Fruit fly (Drosophila melanogaster): ENCODE data around the gene CG6295.

Gene CG6295

dm6 chr3R:27002787-27003186, 4.1 kb downstream of the CG6295 start:
- TF ChIP-seq psq (optimal IDR thresholded peaks at IDR 0.05), result no peak
- no peak for TF ChIP-seq ttk (optimal IDR thresholded peaks at IDR 0.05)
- TF ChIP-seq Sin3A (optimal IDR thresholded peaks at IDR 0.05), result no peak
- no peak for TF ChIP-seq insv (optimal IDR thresholded peaks at IDR 0.05)
- no peak for TF ChIP-seq h (optimal IDR thresholded peaks at IDR 0.05)
- TF ChIP-seq Myc (optimal IDR thresholded peaks at IDR 0.05), result no peak

dm6 chr3R:26999452-26999851, 7.4 kb downstream of the CG6295 start, which contains the start of gene CG31077:
TSS of gene CG31077 (plus strand) at chr3R:26999752.
- TF ChIP-seq insv (optimal IDR thresholded peaks at IDR 0.05), result no peak
- no peak for TF ChIP-seq psq (optimal IDR thresholded peaks at IDR 0.05)
- no peak for TF ChIP-seq h (optimal IDR thresholded peaks at IDR 0.05)

DNA sequence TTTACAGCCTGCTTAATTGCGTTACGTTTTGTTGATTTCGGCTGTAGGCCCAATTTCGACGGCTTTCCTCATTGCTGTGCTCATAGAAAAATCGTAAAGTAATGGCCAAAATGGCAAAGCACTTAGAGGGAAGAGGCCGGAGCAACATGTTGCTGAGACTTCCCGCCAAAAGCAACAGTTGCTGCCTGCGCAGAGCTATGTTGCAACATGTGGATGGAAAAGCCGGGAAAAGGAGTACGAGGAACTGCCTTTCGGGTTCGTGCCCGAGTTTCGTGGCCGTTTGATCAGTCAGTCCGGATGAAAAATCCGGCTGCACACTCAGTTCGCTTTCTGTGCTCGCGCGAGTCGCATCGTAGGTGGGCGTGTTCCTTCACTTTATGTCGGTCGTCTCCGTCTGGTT, 10.2 kb downstream of the CG6295 start, which contains the start of gene RYa-R:
RYa-R (plus strand) TSS at position 339 of the 400 bp plus-strand sequence.
- TF ChIP-seq h (optimal IDR thresholded peaks at IDR 0.05), result no peak
- TF ChIP-seq psq (optimal IDR thresholded peaks at IDR 0.05), result no peak
- no peak for TF ChIP-seq Sin3A (optimal IDR thresholded peaks at IDR 0.05)
- TF ChIP-seq Myc (optimal IDR thresholded peaks at IDR 0.05), result no peak
- TF ChIP-seq ttk (optimal IDR thresholded peaks at IDR 0.05), result no peak
- TF ChIP-seq insv (optimal IDR thresholded peaks at IDR 0.05), result no peak

dm6 chr3R:26994532-26994931, 12.3 kb downstream of the CG6295 start, which contains the start of gene TwdlC:
TSS of gene TwdlC (plus strand) at chr3R:26994832.
- no peak for TF ChIP-seq ttk (optimal IDR thresholded peaks at IDR 0.05)
- no peak for TF ChIP-seq psq (optimal IDR thresholded peaks at IDR 0.05)
- no peak for TF ChIP-seq Myc (optimal IDR thresholded peaks at IDR 0.05)
- TF ChIP-seq Sin3A (optimal IDR thresholded peaks at IDR 0.05), result no peak
- no peak for TF ChIP-seq insv (optimal IDR thresholded peaks at IDR 0.05)
- no peak for TF ChIP-seq h (optimal IDR thresholded peaks at IDR 0.05)

DNA sequence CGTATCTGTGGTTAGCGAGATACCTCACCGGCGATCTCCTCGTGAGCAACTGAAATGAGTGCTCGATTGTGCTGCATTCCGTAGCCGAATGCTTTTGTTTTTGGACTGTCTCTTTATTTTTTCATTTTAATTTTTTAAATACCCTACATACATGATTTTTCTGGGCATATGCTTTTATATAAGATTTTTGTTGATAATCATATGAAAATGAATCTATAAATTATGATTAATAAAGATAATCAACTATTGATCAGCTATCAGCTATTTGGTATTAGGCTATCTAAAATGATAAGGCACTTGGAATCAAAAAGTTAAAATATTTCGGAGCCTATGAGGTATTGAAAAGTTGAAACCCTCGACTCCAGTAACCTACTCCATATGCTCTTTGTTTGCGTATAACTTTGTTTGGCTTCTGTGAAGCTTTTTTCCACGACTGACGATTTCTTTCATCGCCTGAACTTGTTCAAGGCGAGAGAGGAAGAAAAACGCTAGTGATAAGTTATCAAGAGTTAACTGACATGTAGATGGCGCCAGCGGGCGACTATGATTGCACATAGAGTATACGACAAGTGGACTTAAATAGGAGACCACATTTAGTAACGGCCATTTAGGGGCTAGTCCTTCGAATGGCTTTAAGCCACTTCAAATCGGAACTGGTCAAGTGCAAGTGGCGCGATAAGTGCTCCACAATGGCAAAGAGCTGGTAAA, 16.9 kb downstream of the CG6295 start, which contains the start of gene CG31076:
CG31076 (minus strand) TSS at position 51 of the 708 bp plus-strand sequence.
- TF ChIP-seq insv (optimal IDR thresholded peaks at IDR 0.05) (no peak), psq (optimal IDR thresholded peaks at IDR 0.05) (no peak), Sin3A (optimal IDR thresholded peaks at IDR 0.05) (no peak), Myc (optimal IDR thresholded peaks at IDR 0.05) (no peak), ttk (optimal IDR thresholded peaks at IDR 0.05) (no peak), h (optimal IDR thresholded peaks at IDR 0.05) (no peak)

DNA sequence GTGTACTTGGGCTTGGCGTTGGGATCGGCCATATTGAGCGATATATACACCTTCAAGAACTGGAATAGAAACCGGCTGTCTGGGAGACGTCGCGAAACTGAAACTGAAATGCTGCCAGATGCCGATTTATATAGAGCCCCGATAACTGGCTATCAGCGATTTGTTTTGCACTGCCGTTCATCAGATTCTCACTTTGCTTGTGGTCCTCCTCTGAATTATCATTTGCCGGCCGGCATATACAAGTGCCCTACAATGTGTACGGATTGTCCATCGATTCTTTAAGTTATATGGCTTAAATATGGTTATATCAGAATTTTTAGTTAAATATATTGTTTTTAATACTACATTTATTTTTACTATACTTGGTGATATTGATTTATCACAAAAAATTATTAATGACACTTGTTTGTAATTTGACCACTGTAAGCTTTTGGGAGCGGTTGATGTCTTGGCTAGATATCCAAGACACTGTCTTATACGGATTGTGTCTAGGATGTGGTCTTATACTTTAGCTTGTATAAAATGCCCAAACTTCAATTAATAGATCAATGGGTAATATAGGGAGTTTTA, 18.4 kb downstream of the CG6295 start, which contains the start of gene CG31075:
CG31075 (minus strand) TSS at position 106 of the 570 bp plus-strand sequence.
- TF ChIP-seq psq (optimal IDR thresholded peaks at IDR 0.05) (peak; percentile 54), ttk (optimal IDR thresholded peaks at IDR 0.05) (no peak)

- TF ChIP-seq ttk (optimal IDR thresholded peaks at IDR 0.05) (no peak), Sin3A (optimal IDR thresholded peaks at IDR 0.05) (no peak), insv (optimal IDR thresholded peaks at IDR 0.05) (no peak), h (optimal IDR thresholded peaks at IDR 0.05) (no peak), psq (optimal IDR thresholded peaks at IDR 0.05) (no peak), Myc (optimal IDR thresholded peaks at IDR 0.05) (no peak)
Measured at dm6 chr3R:26987455-26987854, 19.4 kb downstream of the CG6295 start.

DNA sequence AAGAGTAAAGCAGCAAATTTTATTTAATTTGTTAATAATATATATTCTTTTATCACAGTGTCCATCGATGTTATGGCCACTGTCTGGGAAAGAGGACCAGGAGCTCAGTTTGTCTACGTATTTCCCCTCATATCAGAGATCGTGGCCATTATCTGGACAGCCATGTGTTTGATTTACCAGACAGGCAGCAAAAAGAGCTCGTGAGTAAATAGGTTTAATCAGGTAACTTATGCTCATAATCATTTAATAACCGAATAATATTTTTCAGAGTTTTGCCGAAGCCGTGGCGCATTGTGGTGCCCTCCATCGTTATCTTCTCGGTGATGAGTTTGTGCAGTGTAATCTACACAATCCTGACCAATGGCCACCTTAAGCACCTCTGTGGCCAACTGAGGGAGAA, 22.4 kb downstream of the CG6295 start:
- no peak for TF ChIP-seq psq (optimal IDR thresholded peaks at IDR 0.05)
- TF ChIP-seq Sin3A (optimal IDR thresholded peaks at IDR 0.05), result no peak
- TF ChIP-seq ttk (optimal IDR thresholded peaks at IDR 0.05), result no peak
- no peak for TF ChIP-seq h (optimal IDR thresholded peaks at IDR 0.05)
- TF ChIP-seq insv (optimal IDR thresholded peaks at IDR 0.05), result no peak
- TF ChIP-seq Myc (optimal IDR thresholded peaks at IDR 0.05), result no peak

- TF ChIP-seq psq (optimal IDR thresholded peaks at IDR 0.05) (no peak), ttk (optimal IDR thresholded peaks at IDR 0.05) (no peak), Myc (optimal IDR thresholded peaks at IDR 0.05) (no peak), h (optimal IDR thresholded peaks at IDR 0.05) (no peak), Sin3A (optimal IDR thresholded peaks at IDR 0.05) (no peak), insv (optimal IDR thresholded peaks at IDR 0.05) (no peak)
Measured at dm6 chr3R:26982106-26982505, 24.7 kb downstream of the CG6295 start.

dm6 chr3R:26980282-26980691, 26.6 kb downstream of the CG6295 start:
- TF ChIP-seq psq (optimal IDR thresholded peaks at IDR 0.05) (no peak), insv (optimal IDR thresholded peaks at IDR 0.05) (no peak), Myc (optimal IDR thresholded peaks at IDR 0.05) (no peak), ttk (optimal IDR thresholded peaks at IDR 0.05) (no peak), h (optimal IDR thresholded peaks at IDR 0.05) (no peak), Sin3A (optimal IDR thresholded peaks at IDR 0.05) (no peak)

DNA sequence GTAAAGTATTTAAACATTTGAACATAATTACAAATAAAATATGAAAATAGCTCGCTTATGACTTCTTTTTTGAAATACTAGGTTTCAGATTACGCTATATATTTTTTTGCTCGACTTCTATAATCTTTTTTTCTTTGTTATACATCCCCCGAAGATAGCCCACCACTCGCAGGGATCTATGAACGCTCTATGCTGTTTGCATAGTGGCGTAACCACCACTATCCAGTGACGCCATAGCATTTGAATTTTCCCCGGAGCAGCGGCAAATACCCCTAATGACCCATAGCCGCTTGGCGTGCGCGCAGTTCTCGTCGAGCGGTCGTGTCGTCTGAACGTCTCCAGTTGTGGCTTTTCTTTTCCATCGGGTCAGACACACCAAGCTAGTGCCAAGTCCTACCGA, 28.6 kb downstream of the CG6295 start, which contains the start of the genes CG14253 and CG46313:
CG14253 (plus strand) TSS at position 301 of the 400 bp plus-strand sequence.
CG46313 (plus strand) TSS at position 301 of the 400 bp plus-strand sequence.
- TF ChIP-seq Sin3A (optimal IDR thresholded peaks at IDR 0.05), result no peak
- TF ChIP-seq psq (optimal IDR thresholded peaks at IDR 0.05), result no peak
- TF ChIP-seq Myc (optimal IDR thresholded peaks at IDR 0.05), result no peak
- no peak for TF ChIP-seq h (optimal IDR thresholded peaks at IDR 0.05)
- no peak for TF ChIP-seq insv (optimal IDR thresholded peaks at IDR 0.05)
- TF ChIP-seq ttk (optimal IDR thresholded peaks at IDR 0.05), result no peak

DNA sequence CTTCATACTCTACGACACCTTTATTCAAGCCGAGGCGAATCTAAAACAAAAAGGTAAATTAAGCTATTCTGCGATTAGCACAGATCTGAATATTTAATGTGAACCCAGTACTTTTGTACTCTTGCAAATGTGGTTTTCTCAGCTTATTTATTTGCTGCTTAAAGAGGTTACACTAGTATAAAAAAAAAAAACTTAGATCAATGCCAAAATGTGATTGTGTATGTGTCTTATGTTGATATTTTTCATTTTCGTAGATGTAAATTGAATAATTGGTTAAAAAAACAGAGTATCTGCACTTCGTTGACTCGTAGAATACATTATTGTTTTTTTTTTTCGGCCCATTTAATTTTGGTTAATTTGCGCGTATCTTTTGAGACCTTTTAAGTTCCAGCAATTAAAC, 37.1 kb downstream of the CG6295 start:
- no peak for TF ChIP-seq ttk (optimal IDR thresholded peaks at IDR 0.05)
- TF ChIP-seq psq (optimal IDR thresholded peaks at IDR 0.05), result no peak
- no peak for TF ChIP-seq Sin3A (optimal IDR thresholded peaks at IDR 0.05)
- no peak for TF ChIP-seq Myc (optimal IDR thresholded peaks at IDR 0.05)
- no peak for TF ChIP-seq insv (optimal IDR thresholded peaks at IDR 0.05)

Data from Kc167 (cell line).